Worm (Caenorhabditis elegans): Measurements from ENCODE around the gene K03B4.9.

DNA sequence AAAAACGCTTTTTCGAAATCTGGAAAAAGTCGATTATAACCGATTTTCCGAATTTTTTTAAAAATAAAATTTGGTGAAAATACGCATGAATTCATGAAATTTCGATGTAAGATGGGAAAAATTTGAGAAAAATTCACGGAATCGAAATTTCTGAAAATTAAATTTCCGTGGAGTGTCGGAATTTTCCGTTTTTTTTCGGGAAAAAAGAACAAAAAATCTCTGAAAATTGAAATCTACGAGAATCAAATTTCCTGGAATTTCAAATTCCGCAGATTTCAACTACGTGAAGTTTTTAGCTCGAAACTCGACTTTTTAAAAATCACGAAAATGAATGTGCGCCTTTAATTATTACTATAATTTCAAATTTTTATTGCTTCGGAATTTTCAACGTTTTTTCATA is 46.0 kb downstream of the K03B4.9 start:
- no peak for TF ChIP-seq ama-1 (optimal IDR thresholded peaks at IDR 0.05)
- TF ChIP-seq nhr-12 (tag; optimal IDR thresholded peaks at IDR 0.05): no peak
- TF ChIP-seq unc-62 (GFP tag; optimal IDR thresholded peaks at IDR 0.05): no peak
- no peak for TF ChIP-seq ceh-82 (tag; optimal IDR thresholded peaks at IDR 0.05)
- no peak for TF ChIP-seq nhr-25 (tag; optimal IDR thresholded peaks at IDR 0.05)
- no peak for TF ChIP-seq pqm-1 (tag; optimal IDR thresholded peaks at IDR 0.05)
- TF ChIP-seq ceh-16 (tag; optimal IDR thresholded peaks at IDR 0.05): no peak
- TF ChIP-seq aly-2 (tag; optimal IDR thresholded peaks at IDR 0.05): no peak
